Worm (Caenorhabditis elegans): ENCODE results near the gene msa-1.

msa-1 gene

ce11 chrIV:9130605-9131004 lies 42.2 kb downstream of the msa-1 start:
- no peak for TF ChIP-seq jun-1 (tag; optimal IDR thresholded peaks at IDR 0.05)
- TF ChIP-seq nhr-67 (tag; optimal IDR thresholded peaks at IDR 0.05), result no peak
- TF ChIP-seq unc-39 (tag; optimal IDR thresholded peaks at IDR 0.05), result no peak
- no peak for TF ChIP-seq unc-62 (GFP tag; optimal IDR thresholded peaks at IDR 0.05)
- TF ChIP-seq snpc-4 (tag; optimal IDR thresholded peaks at IDR 0.05), result peak; percentile 45
- no peak for TF ChIP-seq nhr-23 (tag; optimal IDR thresholded peaks at IDR 0.05)

ce11 chrIV:9135377-9135776 lies 47.0 kb downstream of the msa-1 start, which contains the start of gene delm-1:
delm-1 (minus strand) TSS chrIV:9135477.
- TF ChIP-seq aly-2 (tag; optimal IDR thresholded peaks at IDR 0.05), result no peak

DNA sequence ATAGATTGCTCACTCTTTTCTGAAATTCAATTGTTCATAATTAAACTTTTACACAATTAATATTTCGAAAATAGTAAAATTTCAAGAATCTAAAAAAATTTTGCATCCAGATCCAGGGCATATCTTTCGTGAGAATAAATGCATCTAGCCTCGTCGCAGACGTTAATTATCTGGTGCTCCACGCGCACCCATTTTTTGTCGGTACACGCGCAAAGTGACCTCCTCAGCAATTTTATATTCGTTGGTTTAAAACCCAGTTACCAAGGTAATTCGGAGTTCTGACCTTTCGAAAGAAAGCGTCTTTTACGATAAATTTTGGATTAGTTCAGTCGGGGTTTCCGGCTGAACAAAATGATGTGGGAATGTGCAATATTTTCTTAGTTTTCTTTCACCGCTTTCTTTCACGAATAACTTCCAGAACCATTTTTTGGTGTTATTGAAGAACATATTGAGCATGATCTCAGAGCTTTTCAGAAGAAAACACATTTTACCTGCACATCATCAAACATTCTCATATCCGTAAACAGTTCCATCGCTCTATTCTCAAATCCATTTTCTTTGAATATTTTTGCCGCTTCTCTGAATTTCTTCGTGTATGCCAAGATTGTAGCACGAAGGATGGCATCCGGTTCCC lies 51.9 kb downstream of the msa-1 start:
- TF ChIP-seq unc-62 (GFP tag; optimal IDR thresholded peaks at IDR 0.05) (no peak), lsy-12 (tag; optimal IDR thresholded peaks at IDR 0.05) (no peak), lin-15B (tag; optimal IDR thresholded peaks at IDR 0.05) (no peak), ztf-11 (tag; optimal IDR thresholded peaks at IDR 0.05) (no peak), skn-1 (tag; optimal IDR thresholded peaks at IDR 0.05) (no peak), elt-2 (tag; optimal IDR thresholded peaks at IDR 0.05) (no peak), mml-1 (tag; optimal IDR thresholded peaks at IDR 0.05) (no peak), lin-39 (tag; optimal IDR thresholded peaks at IDR 0.05) (no peak), tbx-2 (tag; optimal IDR thresholded peaks at IDR 0.05) (no peak), eor-1 (tag; optimal IDR thresholded peaks at IDR 0.05) (no peak), nhr-12 (tag; optimal IDR thresholded peaks at IDR 0.05) (no peak), egl-27 (tag; optimal IDR thresholded peaks at IDR 0.05) (no peak)
